Worm (Caenorhabditis elegans) whole organism, early embryonic: ENCODE measurements around the gene ttr-44.

Experiments
- B0310.2 ChIP-seq: sonication (generic microtip); optimal IDR thresholded peaks from 2 replicates; lab custom pipeline; 2016; ENCODE audit warnings: mild to moderate bottlenecking, missing genetic modification characterization, missing compliant biosample characterization
- aly-1 ChIP-seq: sonication (generic microtip); optimal IDR thresholded peaks from 2 replicates; lab custom pipeline; 2016; ENCODE audit warnings: missing genetic modification characterization, missing compliant biosample characterization
- ama-1 ChIP-seq: fragments of 150-350 bp; optimal IDR thresholded peaks from 2 replicates; lab custom pipeline; 2014
- ceh-36 ChIP-seq: sonication (generic microtip); optimal IDR thresholded peaks from 2 replicates; lab custom pipeline; 2016; ENCODE audit warnings: missing genetic modification characterization, inconsistent platforms, missing compliant biosample characterization
- ets-7 ChIP-seq: sonication (generic microtip); optimal IDR thresholded peaks from 2 replicates; lab custom pipeline; 2016; ENCODE audit warnings: missing genotype, missing genetic modification characterization, missing compliant biosample characterization
- flt-1 ChIP-seq: fragments of 200-800 bp; sonication (Bioruptor generic); IDR thresholded peaks from 2 replicates; pipeline ENCODE4 v1.3.6; 2022; ENCODE audit warnings: missing genetic modification characterization, missing compliant biosample characterization
- hmbx-1 ChIP-seq: sonication (generic microtip); optimal IDR thresholded peaks from 2 replicates; lab custom pipeline; 2016; ENCODE audit warnings: mild to moderate bottlenecking, missing genetic modification characterization, missing compliant biosample characterization
- pes-1 ChIP-seq: fragments of 200-800 bp; sonication (Bioruptor generic); IDR thresholded peaks from 2 replicates; pipeline ENCODE4 v1.3.6; 2022; ENCODE audit warnings: missing genetic modification reagents, missing genetic modification characterization, missing compliant biosample characterization
- scrt-1 ChIP-seq: fragments of 200-800 bp; sonication (Bioruptor generic); IDR thresholded peaks from 2 replicates; pipeline ENCODE4 v1.3.6; 2022; ENCODE audit warnings: missing genetic modification characterization, missing compliant biosample characterization
- sea-1 ChIP-seq: fragments of 200-800 bp; sonication (Bioruptor generic); conservative IDR thresholded peaks from 2 replicates; pipeline ENCODE4 v1.3.6; 2022; ENCODE audit warnings: missing genetic modification characterization, missing compliant biosample characterization
- tbx-11 ChIP-seq: fragments of 200-800 bp; sonication (Bioruptor generic); IDR thresholded peaks from 2 replicates; pipeline ENCODE4 v1.3.6; 2022; ENCODE audit warnings: missing genetic modification characterization, missing compliant biosample characterization
- tbx-37 ChIP-seq: fragments of 200-800 bp; sonication (Bioruptor generic); conservative IDR thresholded peaks from 2 replicates; pipeline ENCODE4 v1.3.6; 2022; ENCODE audit warnings: missing genetic modification reagents, missing genetic modification characterization, missing compliant biosample characterization
- tra-4 ChIP-seq: sonication (generic microtip); optimal IDR thresholded peaks from 2 replicates; lab custom pipeline; 2017; ENCODE audit warnings: missing genetic modification characterization, missing compliant biosample characterization

DNA sequence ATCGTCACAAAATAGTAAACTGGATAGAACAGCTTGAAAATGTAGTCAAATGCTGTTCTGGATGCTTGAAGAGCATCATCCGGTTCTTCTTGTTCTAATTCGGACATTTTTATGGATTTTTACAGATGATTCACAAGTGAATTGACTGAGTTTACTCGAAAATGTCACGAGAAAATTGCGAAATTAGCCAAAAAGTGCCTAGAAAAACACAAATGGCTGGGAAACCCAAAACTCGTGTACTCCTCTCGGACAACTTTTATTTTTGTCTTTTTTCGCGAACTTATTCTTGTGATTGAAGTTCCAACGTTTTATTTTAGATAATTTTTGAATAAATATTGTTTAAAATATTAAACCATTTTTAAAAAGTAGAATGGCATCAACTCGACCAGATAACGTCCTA is 21.1 kb upstream of the ttr-44 start, which contains the start of the genes C56A3.4 and C56A3.5:
- no peak for TF ChIP-seq flt-1
- no peak for TF ChIP-seq ama-1
- no peak for TF ChIP-seq ceh-36
- no peak for TF ChIP-seq ets-7
- no peak for TF ChIP-seq aly-1 (tag; lab: Kevin White, UChicago)
- no peak for TF ChIP-seq pes-1 (GFP tag; lab: Robert Waterston, UW)
- TF ChIP-seq tra-4 (tag; lab: Kevin White, UChicago): no peak
- no peak for TF ChIP-seq sea-1 (GFP tag; lab: Robert Waterston, UW)
- no peak for TF ChIP-seq tbx-11 (GFP tag; lab: Robert Waterston, UW)
- no peak for TF ChIP-seq B0310.2 (tag; lab: Kevin White, UChicago)
- no peak for TF ChIP-seq scrt-1
- no peak for TF ChIP-seq tbx-37 (GFP tag; lab: Robert Waterston, UW)
- TF ChIP-seq hmbx-1: no peak
